Worm (Caenorhabditis elegans) whole organism, L1 larva: ENCODE results near the gene cyp-34A10.

Experiments
- F16B12.6 ChIP-seq: fragments of 150-350 bp; optimal IDR thresholded peaks from 2 replicates; lab custom pipeline; 2014; ENCODE audit warnings: missing biosample characterization, missing genetic modification characterization
- aly-2 ChIP-seq: fragments of 150-350 bp; optimal IDR thresholded peaks from 2 replicates; lab custom pipeline; 2014; ENCODE audit warnings: missing biosample characterization, missing genetic modification characterization
- blmp-1 ChIP-seq: fragments of 150-350 bp; optimal IDR thresholded peaks from 2 replicates; lab custom pipeline; 2014; ENCODE audit warnings: missing biosample characterization, missing genetic modification characterization
- ceh-82 ChIP-seq, 3 experiments: fragments of 150-350 bp in 1 of 3; sonication (generic microtip) in 2 of 3; optimal IDR thresholded peaks; 2 replicates each; lab custom pipeline; 2014 to 2017; ENCODE audit warnings: missing biosample characterization in 3 of 3, missing genetic modification characterization in 3 of 3
- dsc-1 ChIP-seq: sonication (generic microtip); optimal IDR thresholded peaks from 2 replicates; lab custom pipeline; 2016; ENCODE audit warnings: mild to moderate bottlenecking, missing genetic modification characterization, missing compliant biosample characterization
- efl-1 ChIP-seq, 4 experiments: fragments of 150-350 bp; optimal IDR thresholded peaks in 3 of 4; peaks in 1 of 4; 1 replicate in 1 of 4; 2 replicates in 3 of 4; lab custom pipeline; 2014; ENCODE audit warnings: missing biosample characterization in 2 of 4, missing genetic modification characterization in 2 of 4, missing genetic modification reagents in 2 of 4
- egl-13 ChIP-seq: sonication (generic microtip); optimal IDR thresholded peaks from 2 replicates; lab custom pipeline; 2016; ENCODE audit warnings: missing genotype, missing genetic modification reagents, missing genetic modification characterization, missing compliant biosample characterization
- elt-2 ChIP-seq: sonication (generic microtip); optimal IDR thresholded peaks from 2 replicates; lab custom pipeline; 2016; ENCODE audit warnings: missing genetic modification characterization, mild to moderate bottlenecking, inconsistent platforms, missing compliant biosample characterization, missing genetic modification reagents
- elt-3 ChIP-seq, 6 experiments: fragments of 150-350 bp in 1 of 6; sonication (generic microtip); optimal IDR thresholded peaks; 2 replicates each; lab custom pipeline; 2017 to 2018; ENCODE audit warnings: missing biosample characterization in 6 of 6, missing genetic modification characterization in 6 of 6, inconsistent platforms in 1 of 6
- fkh-4 ChIP-seq: sonication (generic microtip); optimal IDR thresholded peaks from 2 replicates; lab custom pipeline; 2016; ENCODE audit warnings: missing compliant biosample characterization, missing genetic modification characterization, borderline replicate concordance
- grh-1 ChIP-seq: fragments of 200-800 bp; sonication (Bioruptor generic); IDR thresholded peaks from 2 replicates; pipeline ENCODE4 v1.3.6; 2022; ENCODE audit warnings: missing genetic modification reagents, missing genetic modification characterization, missing compliant biosample characterization
- hlh-4 ChIP-seq: sonication (generic microtip); optimal IDR thresholded peaks from 2 replicates; lab custom pipeline; 2016; ENCODE audit warnings: mild to moderate bottlenecking, missing genetic modification characterization, missing compliant biosample characterization
- hpl-2 ChIP-seq: fragments of 150-350 bp; optimal IDR thresholded peaks from 2 replicates; lab custom pipeline; 2014; ENCODE audit warnings: missing biosample characterization, missing genetic modification reagents, missing genetic modification characterization
- isw-1 ChIP-seq: fragments of 200-800 bp; sonication (Bioruptor generic); IDR thresholded peaks from 2 replicates; pipeline ENCODE4 v1.3.6; 2022; ENCODE audit warnings: missing genetic modification characterization, missing compliant biosample characterization
- jun-1 ChIP-seq: fragments of 150-350 bp; optimal IDR thresholded peaks from 2 replicates; lab custom pipeline; 2014; ENCODE audit warnings: missing biosample characterization, missing genetic modification reagents, missing genetic modification characterization
- lin-15B ChIP-seq: fragments of 150-350 bp; sonication (generic microtip); optimal IDR thresholded peaks from 3 replicates; lab custom pipeline; 2014; ENCODE audit warnings: missing biosample characterization, missing genetic modification characterization
- lin-35 ChIP-seq, 2 experiments: fragments of 150-350 bp; optimal IDR thresholded peaks; 2 replicates each; lab custom pipeline; 2014; ENCODE audit warnings: missing biosample characterization in 2 of 2, missing genetic modification characterization in 2 of 2, missing genetic modification reagents in 2 of 2
- lin-39 ChIP-seq: fragments of 150-350 bp; optimal IDR thresholded peaks from 2 replicates; lab custom pipeline; 2014; ENCODE audit warnings: missing biosample characterization, missing genetic modification reagents, missing genetic modification characterization
- mdl-1 ChIP-seq, 2 experiments: fragments of 150-350 bp; optimal IDR thresholded peaks; 2 replicates each; lab custom pipeline; 2014 to 2017; ENCODE audit warnings: missing biosample characterization in 2 of 2, missing genetic modification characterization in 2 of 2, inconsistent platforms in 1 of 2
- mep-1 ChIP-seq: fragments of 150-350 bp; optimal IDR thresholded peaks from 2 replicates; lab custom pipeline; 2014; ENCODE audit warnings: missing biosample characterization, missing genetic modification characterization
- nhr-12 ChIP-seq: sonication (generic microtip); optimal IDR thresholded peaks from 2 replicates; lab custom pipeline; 2017; ENCODE audit warnings: missing biosample characterization, missing genetic modification characterization
- nhr-20 ChIP-seq: sonication (generic microtip); optimal IDR thresholded peaks from 2 replicates; lab custom pipeline; 2016; ENCODE audit warnings: mild to moderate bottlenecking, missing genetic modification characterization, missing compliant biosample characterization
- nhr-47 ChIP-seq: sonication (generic microtip); optimal IDR thresholded peaks from 2 replicates; lab custom pipeline; 2016; ENCODE audit warnings: mild to moderate bottlenecking, missing genetic modification characterization, moderate library complexity, missing compliant biosample characterization
- nhr-71 ChIP-seq: sonication (generic microtip); optimal IDR thresholded peaks from 2 replicates; lab custom pipeline; 2016; ENCODE audit warnings: mild to moderate bottlenecking, missing genetic modification characterization, moderate library complexity, missing compliant biosample characterization
- nhr-85 ChIP-seq: sonication (generic microtip); peaks from one replicate; lab custom pipeline; 2016; ENCODE audit warnings: missing genetic modification characterization, inconsistent platforms, missing compliant biosample characterization
- nhr-90 ChIP-seq: sonication (generic microtip); optimal IDR thresholded peaks from 2 replicates; lab custom pipeline; 2016; ENCODE audit warnings: mild to moderate bottlenecking, missing genetic modification characterization, missing compliant biosample characterization; ENCODE audit not compliant: poor library complexity
- pag-3 ChIP-seq: sonication (generic microtip); optimal IDR thresholded peaks from 2 replicates; lab custom pipeline; 2017; ENCODE audit warnings: missing genetic modification characterization, mild to moderate bottlenecking, missing compliant biosample characterization, antibody characterized with exemption, borderline replicate concordance; ENCODE audit not compliant: insufficient read depth
- pax-3 ChIP-seq: fragments of 200-800 bp; sonication (Bioruptor generic); optimal IDR thresholded peaks from 2 replicates; lab custom pipeline; 2018; ENCODE audit warnings: mild to moderate bottlenecking, missing genetic modification characterization, moderate library complexity, missing compliant biosample characterization
- pqm-1 ChIP-seq: sonication (generic microtip); optimal IDR thresholded peaks from 3 replicates; lab custom pipeline; 2017; ENCODE audit warnings: missing biosample characterization, missing genetic modification characterization
- rnt-1 ChIP-seq: sonication (generic microtip); optimal IDR thresholded peaks from 2 replicates; lab custom pipeline; 2016; ENCODE audit warnings: mild to moderate bottlenecking, missing genetic modification characterization, moderate library complexity, missing compliant biosample characterization
- tbx-2 ChIP-seq: sonication (generic microtip); optimal IDR thresholded peaks from 2 replicates; lab custom pipeline; 2016; ENCODE audit warnings: missing genetic modification characterization, missing compliant biosample characterization
- tlp-1 ChIP-seq: fragments of 150-350 bp; optimal IDR thresholded peaks from 2 replicates; lab custom pipeline; 2014; ENCODE audit warnings: missing biosample characterization, missing genetic modification characterization
- unc-130 ChIP-seq: fragments of 150-350 bp; optimal IDR thresholded peaks from 2 replicates; lab custom pipeline; 2017; ENCODE audit warnings: missing biosample characterization, missing genetic modification characterization, inconsistent platforms
- unc-30 ChIP-seq: sonication (generic microtip); optimal IDR thresholded peaks from 2 replicates; lab custom pipeline; 2017; ENCODE audit warnings: missing biosample characterization, missing genetic modification characterization
- unc-98 ChIP-seq: fragments of 200-800 bp; sonication (Bioruptor generic); IDR thresholded peaks from 2 replicates; pipeline ENCODE4 v1.3.6; 2022; ENCODE audit warnings: missing genetic modification characterization, missing compliant biosample characterization
- vab-15 ChIP-seq: sonication (generic microtip); optimal IDR thresholded peaks from 2 replicates; lab custom pipeline; 2017; ENCODE audit warnings: missing genotype, mild to moderate bottlenecking, missing genetic modification characterization, missing compliant biosample characterization
- zip-4 ChIP-seq: fragments of 200-800 bp; sonication (Bioruptor generic); optimal IDR thresholded peaks from 2 replicates; lab custom pipeline; 2018; ENCODE audit warnings: mild to moderate bottlenecking, missing genetic modification characterization, moderate library complexity, missing compliant biosample characterization

Gene cyp-34A10

ce11 chrV:3979053-3979452, 6.3 kb upstream of the cyp-34A10 start, which contains the start of gene nlp-34:
Gene nlp-34 (minus strand): TSS chrV:3979134.
- TF ChIP-seq nhr-85 (peak; percentile 73), dsc-1 (tag; lab: Kevin White, UChicago) (no peak), nhr-20 (tag; lab: Kevin White, UChicago) (no peak), nhr-47 (no peak), unc-130 (tag; lab: Kevin White, UChicago) (no peak)
- TF ChIP-seq, all 84 proteins: peak for 1

- TF ChIP-seq mep-1 (tag; lab: Kevin White, UChicago) (no peak), pag-3 (tag; lab: Kevin White, UChicago) (no peak), lin-39 (tag; lab: Kevin White, UChicago) (no peak), efl-1 (optimal IDR thresholded peaks at IDR 0.05; lab: Kevin White, UChicago) (no peak), efl-1 (GFP tag; optimal IDR thresholded peaks at IDR 0.05 in 1 of 2; lab: Kevin White, UChicago) (no peak), hlh-4 (tag; lab: Kevin White, UChicago) (no peak), tbx-2 (tag; lab: Kevin White, UChicago) (no peak), egl-13 (no peak), rnt-1 (tag; lab: Kevin White, UChicago) (no peak), fkh-4 (tag; lab: Kevin White, UChicago) (no peak), aly-2 (tag; lab: Kevin White, UChicago) (no peak), blmp-1 (no peak), nhr-12 (no peak), tlp-1 (no peak), lin-15B (no peak), hpl-2 (GFP tag; lab: Kevin White, UChicago) (no peak), vab-15 (tag; lab: Kevin White, UChicago) (no peak), ceh-82 (tag; optimal IDR thresholded peaks at IDR 0.05; lab: Kevin White, UChicago) (no peak), pax-3 (tag; lab: Kevin White, UChicago) (no peak)
These were observed 4.2 kb upstream of the cyp-34A10 start, which contains the start of gene str-83 for ce11 chrV:3976964-3977363. Gene str-83 (plus strand): TSS chrV:3977264.

ce11 chrV:3974361-3974760, 1.6 kb upstream of the cyp-34A10 start, which contains the start of gene str-82:
Gene str-82 (plus strand): TSS chrV:3974661.
- TF ChIP-seq jun-1 (no peak), isw-1 (GFP tag; lab: Robert Waterston, UW) (no peak), zip-4 (GFP tag; lab: Kevin White, UChicago) (no peak)
- TF ChIP-seq, all 84 proteins: peak for 0

- TF ChIP-seq mdl-1 (tag; optimal IDR thresholded peaks at IDR 0.05; lab: Kevin White, UChicago): no peak
- peak in 4 of 6 experiments; percentile 3 to 65 (median 30) for TF ChIP-seq elt-3 (tag; optimal IDR thresholded peaks at IDR 0.05; lab: Kevin White, UChicago)
- no peak for TF ChIP-seq F16B12.6 (tag; lab: Kevin White, UChicago)
- TF ChIP-seq dsc-1 (tag; lab: Kevin White, UChicago): no peak
- TF ChIP-seq lin-35 (GFP tag; optimal IDR thresholded peaks at IDR 0.05; lab: Kevin White, UChicago): peak in 1 of 2 experiments; percentile 14
- TF ChIP-seq nhr-71 (tag; lab: Kevin White, UChicago): peak; percentile 13
- no peak for TF ChIP-seq isw-1 (GFP tag; lab: Robert Waterston, UW)
- TF ChIP-seq grh-1: no peak
- TF ChIP-seq nhr-85: peak; percentile 4
- no peak for TF ChIP-seq tlp-1
- peak; percentile 69 for TF ChIP-seq nhr-20 (tag; lab: Kevin White, UChicago)
- TF ChIP-seq unc-98 (GFP tag; lab: Robert Waterston, UW): no peak
- TF ChIP-seq elt-2 (tag; lab: Kevin White, UChicago): peak; percentile 66
- TF ChIP-seq pqm-1 (tag; lab: Kevin White, UChicago): no peak
- TF ChIP-seq unc-30 (tag; lab: Kevin White, UChicago): no peak
- no peak for TF ChIP-seq lin-15B
- TF ChIP-seq nhr-90 (tag; lab: Kevin White, UChicago): peak; percentile 8
These were observed 2.4 kb downstream of the cyp-34A10 start, which contains the start of gene cyp-34A9 for ce11 chrV:3970410-3970809. Gene cyp-34A9 (minus strand): TSS chrV:3970540.
